Fruit fly (Drosophila melanogaster) whole organism, embryonic: ENCODE results near the gene Dhc93AB.
A peak's percentile ranks its signal among the peaks of the same experiment; 100 is the strongest.

Source experiments
- ATbp ChIP-seq: fragments of 200-800 bp; sonication (Bioruptor generic); optimal IDR thresholded peaks from 2 replicates; lab custom pipeline; 2017; ENCODE audit warnings: missing biosample characterization, mild to moderate bottlenecking, missing genetic modification characterization, missing genetic modification reagents
- Awh ChIP-seq: fragments of 200-800 bp; sonication (Bioruptor generic); IDR thresholded peaks from 2 replicates; pipeline ENCODE4, ENCODE4 v1.3.6; 2022; ENCODE audit warnings: missing biosample characterization, missing genetic modification characterization
- BEAF-32 ChIP-seq: fragments of 200-800 bp; sonication (Bioruptor generic); optimal IDR thresholded peaks from 3 replicates; lab custom pipeline; 2017; ENCODE audit warnings: missing biosample characterization, missing genetic modification characterization, mild to moderate bottlenecking, moderate library complexity, missing genetic modification reagents
- CG10654 ChIP-seq: fragments of 200-800 bp; sonication (Bioruptor generic); optimal IDR thresholded peaks from 2 replicates; lab custom pipeline; 2016; ENCODE audit warnings: missing biosample characterization, missing genetic modification characterization
- CG11695 ChIP-seq: fragments of 200-800 bp; sonication (Bioruptor generic); IDR thresholded peaks from 3 replicates; pipeline ENCODE4 v1.3.6; 2022; ENCODE audit warnings: missing biosample characterization, missing genetic modification characterization
- CG12155 ChIP-seq: fragments of 200-800 bp; sonication (Bioruptor generic); optimal IDR thresholded peaks from 3 replicates; lab custom pipeline; 2016; ENCODE audit warnings: missing biosample characterization, missing genetic modification characterization
- CG12942 ChIP-seq: fragments of 200-800 bp; sonication (Bioruptor generic); optimal IDR thresholded peaks from 3 replicates; lab custom pipeline; 2016; ENCODE audit warnings: missing biosample characterization, missing genetic modification characterization
- CG13287 ChIP-seq: fragments of 200-800 bp; sonication (Bioruptor generic); IDR thresholded peaks from 2 replicates; pipeline ENCODE4 v1.3.6; 2022; ENCODE audit warnings: missing biosample characterization, missing genetic modification characterization; ENCODE audit not compliant: partially characterized antibody
- CG13296 ChIP-seq: fragments of 200-800 bp; sonication (Bioruptor generic); optimal IDR thresholded peaks from 3 replicates; lab custom pipeline; 2018; ENCODE audit warnings: missing biosample characterization, mild to moderate bottlenecking, missing genetic modification characterization
- CG14014 ChIP-seq: fragments of 200-800 bp; sonication (Bioruptor generic); IDR thresholded peaks from 2 replicates; pipeline ENCODE4 v1.3.6; 2022; ENCODE audit warnings: missing biosample characterization, missing genetic modification characterization
- CG15514 ChIP-seq: fragments of 200-800 bp; sonication (Bioruptor generic); optimal IDR thresholded peaks from 3 replicates; lab custom pipeline; 2017; ENCODE audit warnings: missing biosample characterization, missing genetic modification characterization, mild to moderate bottlenecking, moderate library complexity, missing genetic modification reagents
- CG15601 ChIP-seq: fragments of 200-800 bp; sonication (Bioruptor generic); optimal IDR thresholded peaks from 3 replicates; lab custom pipeline; 2019; ENCODE audit warnings: missing biosample characterization, mild to moderate bottlenecking, missing genetic modification characterization, moderate library complexity
- CG16779 ChIP-seq: fragments of 200-800 bp; sonication (Bioruptor generic); IDR thresholded peaks from 2 replicates; pipeline ENCODE4 v1.3.6; 2022; ENCODE audit warnings: missing biosample characterization, missing genetic modification characterization
- CG17802 ChIP-seq: fragments of 200-800 bp; sonication (Bioruptor generic); optimal IDR thresholded peaks from 2 replicates; lab custom pipeline; 2018; ENCODE audit warnings: missing biosample characterization, mild to moderate bottlenecking, missing genetic modification characterization, moderate library complexity
- CG18599 ChIP-seq: fragments of 200-800 bp; sonication (Bioruptor generic); optimal IDR thresholded peaks from 3 replicates; lab custom pipeline; 2017; ENCODE audit warnings: missing biosample characterization, missing genetic modification characterization, mild to moderate bottlenecking, moderate library complexity, missing genetic modification reagents
- CG2678 ChIP-seq: fragments of 200-800 bp; sonication (Bioruptor generic); optimal IDR thresholded peaks from 3 replicates; lab custom pipeline; 2019; ENCODE audit warnings: missing biosample characterization, mild to moderate bottlenecking, missing genetic modification characterization, moderate library complexity
- CG3407 ChIP-seq: fragments of 200-800 bp; sonication (Bioruptor generic); optimal IDR thresholded peaks from 2 replicates; lab custom pipeline; 2018; ENCODE audit warnings: missing biosample characterization, mild to moderate bottlenecking, missing genetic modification characterization
- CG34224 ChIP-seq: fragments of 200-800 bp; sonication (Bioruptor generic); IDR thresholded peaks from 3 replicates; pipeline ENCODE4 v1.3.6; 2022; ENCODE audit warnings: missing biosample characterization, missing genetic modification characterization; ENCODE audit not compliant: partially characterized antibody
- CG43689 ChIP-seq: fragments of 200-800 bp; sonication (Bioruptor generic); IDR thresholded peaks from 2 replicates; pipeline ENCODE4 v1.3.6; 2022; ENCODE audit warnings: missing biosample characterization, missing genetic modification characterization
- CG4404 ChIP-seq: fragments of 200-800 bp; sonication (Bioruptor generic); IDR thresholded peaks from 2 replicates; pipeline ENCODE4 v1.3.6; 2022; ENCODE audit warnings: missing biosample characterization, missing genetic modification characterization
- CG6654 ChIP-seq: fragments of 200-800 bp; sonication (Bioruptor generic); optimal IDR thresholded peaks from 2 replicates; lab custom pipeline; 2017; ENCODE audit warnings: missing biosample characterization, mild to moderate bottlenecking, missing genetic modification characterization
- CG7745 ChIP-seq: fragments of 200-800 bp; sonication (Bioruptor generic); optimal IDR thresholded peaks from 2 replicates; lab custom pipeline; 2018; ENCODE audit warnings: missing biosample characterization, mild to moderate bottlenecking, missing genetic modification characterization, moderate library complexity
- CHES-1-like ChIP-seq: fragments of 200-800 bp; sonication (Bioruptor generic); optimal IDR thresholded peaks from 2 replicates; lab custom pipeline; 2016; ENCODE audit warnings: missing biosample characterization, missing genetic modification characterization
- Dref ChIP-seq: fragments of 200-800 bp; sonication (Bioruptor generic); IDR thresholded peaks from 2 replicates; pipeline ENCODE4 v1.3.6; 2022; ENCODE audit warnings: missing biosample characterization, missing genetic modification characterization
- Ets65A ChIP-seq: fragments of 200-800 bp; sonication (Bioruptor generic); peaks from one replicate; lab custom pipeline; 2016; ENCODE audit warnings: missing biosample characterization, missing genetic modification characterization
- HLH54F ChIP-seq: fragments of 200-800 bp; sonication (Bioruptor generic); optimal IDR thresholded peaks from 3 replicates; lab custom pipeline; 2016; ENCODE audit warnings: missing biosample characterization, missing genetic modification characterization
- Hmr ChIP-seq: fragments of 200-800 bp; sonication (Bioruptor generic); optimal IDR thresholded peaks from 3 replicates; lab custom pipeline; 2017; ENCODE audit warnings: mild to moderate bottlenecking, missing biosample characterization, missing genetic modification reagents, missing genetic modification characterization
- Lhr ChIP-seq: fragments of 200-800 bp; sonication (Bioruptor generic); optimal IDR thresholded peaks from 3 replicates; lab custom pipeline; 2017; ENCODE audit warnings: mild to moderate bottlenecking, missing biosample characterization, missing genetic modification reagents, missing genetic modification characterization
- MESR4 ChIP-seq: fragments of 200-800 bp; sonication (Bioruptor generic); optimal IDR thresholded peaks from 2 replicates; lab custom pipeline; 2018; ENCODE audit warnings: missing biosample characterization, mild to moderate bottlenecking, missing genetic modification characterization, moderate library complexity
- MTF-1 ChIP-seq: fragments of 200-800 bp; sonication (Bioruptor generic); optimal IDR thresholded peaks from 2 replicates; lab custom pipeline; 2018; ENCODE audit warnings: missing biosample characterization, mild to moderate bottlenecking, missing genetic modification characterization, borderline replicate concordance
- Med ChIP-seq: fragments of 200-800 bp; sonication (Bioruptor generic); peaks from one replicate; lab custom pipeline; 2016; ENCODE audit warnings: missing biosample characterization, missing genetic modification characterization, mild to moderate bottlenecking, inconsistent platforms, moderate library complexity
- NFAT ChIP-seq: fragments of 200-800 bp; sonication (Bioruptor generic); IDR thresholded peaks from 2 replicates; pipeline ENCODE4 v1.3.6; 2022; ENCODE audit warnings: missing biosample characterization, missing genetic modification characterization
- NK7.1 ChIP-seq: fragments of 200-800 bp; sonication (Bioruptor generic); optimal IDR thresholded peaks from 3 replicates; lab custom pipeline; 2016; ENCODE audit warnings: missing biosample characterization, missing genetic modification characterization
- Pdp1 ChIP-seq, 2 experiments: fragments of 200-800 bp; sonication (Bioruptor generic); optimal IDR thresholded peaks; 3 replicates each; lab custom pipeline; 2016; ENCODE audit warnings: missing biosample characterization in 2 of 2, missing genetic modification characterization in 2 of 2, mild to moderate bottlenecking in 1 of 2, moderate library complexity in 1 of 2
- bsh ChIP-seq, 2 experiments: fragments of 200-800 bp; sonication (Bioruptor generic); optimal IDR thresholded peaks; 2 replicates each; lab custom pipeline; 2017 to 2018; ENCODE audit warnings: mild to moderate bottlenecking in 2 of 2, missing biosample characterization in 2 of 2, missing genetic modification characterization in 2 of 2, moderate library complexity in 1 of 2
- ci ChIP-seq: fragments of 200-800 bp; sonication (Bioruptor generic); IDR thresholded peaks from 3 replicates; pipeline ENCODE4 v1.3.6; 2022; ENCODE audit warnings: missing biosample characterization, missing genetic modification characterization
- dysf ChIP-seq: fragments of 200-800 bp; sonication (Bioruptor generic); IDR thresholded peaks from 3 replicates; pipeline ENCODE4 v1.3.6; 2022; ENCODE audit warnings: missing biosample characterization, missing genetic modification characterization
- fu2 ChIP-seq: fragments of 200-800 bp; sonication (Bioruptor generic); optimal IDR thresholded peaks from 2 replicates; lab custom pipeline; 2016; ENCODE audit warnings: missing biosample characterization, missing genetic modification characterization
- her ChIP-seq: fragments of 200-800 bp; sonication (Bioruptor generic); optimal IDR thresholded peaks from 2 replicates; lab custom pipeline; 2016; ENCODE audit warnings: missing biosample characterization, missing genetic modification characterization
- hkb ChIP-seq, 2 experiments: fragments of 200-800 bp in 1 of 2; fragments of >200 bp in 1 of 2; sonication (Bioruptor generic) in 1 of 2; IDR thresholded peaks in 1 of 2; optimal IDR thresholded peaks in 1 of 2; 2 replicates each; pipeline versions ENCODE4 v1.3.6 to Lab custom; 2017 to 2022; ENCODE audit warnings: missing biosample characterization in 1 of 2, missing genetic modification characterization in 1 of 2
- mam ChIP-seq: fragments of 200-800 bp; sonication (Bioruptor generic); optimal IDR thresholded peaks from 3 replicates; lab custom pipeline; 2016; ENCODE audit warnings: missing biosample characterization, missing genetic modification characterization
- pho ChIP-seq: fragments of 200-800 bp; sonication (Bioruptor generic); optimal IDR thresholded peaks from 2 replicates; lab custom pipeline; 2016; ENCODE audit warnings: missing biosample characterization, missing genetic modification characterization
- sc ChIP-seq, 3 experiments: fragments of >200 bp in 2 of 3; fragments of 200-800 bp in 1 of 3; sonication (Bioruptor generic) in 1 of 3; optimal IDR thresholded peaks; 2 replicates in 2 of 3; 3 replicates in 1 of 3; lab custom pipeline; 2017; ENCODE audit warnings: mild to moderate bottlenecking in 1 of 3, missing biosample characterization in 1 of 3, missing genetic modification characterization in 1 of 3, missing genetic modification reagents in 1 of 3
- sens ChIP-seq: fragments of 200-800 bp; sonication (Bioruptor generic); peaks from one replicate; lab custom pipeline; 2016; ENCODE audit warnings: missing biosample characterization, missing genetic modification characterization
- seq ChIP-seq: fragments of 200-800 bp; sonication (Bioruptor generic); IDR thresholded peaks from 2 replicates; pipeline ENCODE4 v1.3.6; 2022; ENCODE audit warnings: missing biosample characterization, missing genetic modification characterization
- slou ChIP-seq: fragments of 200-800 bp; sonication (Bioruptor generic); optimal IDR thresholded peaks from 3 replicates; lab custom pipeline; 2016; ENCODE audit warnings: missing biosample characterization, missing genetic modification characterization
- sob ChIP-seq: fragments of 200-800 bp; sonication (Bioruptor generic); IDR thresholded peaks from 2 replicates; pipeline ENCODE4 v1.3.6; 2022; ENCODE audit warnings: missing biosample characterization, missing genetic modification characterization

Gene Dhc93AB

dm6 chr3R:21017464-21018080, 24.7 kb downstream of the Dhc93AB start, which contains the start of gene Rlip (continued):
- TF ChIP-seq MTF-1 (GFP tag; lab: Kevin White, UChicago) (no peak), CG12942 (peak; percentile 23), mam (GFP tag; lab: Kevin White, UChicago) (peak; percentile 74), CG7745 (tag; lab: Kevin White, UChicago) (no peak), HLH54F (GFP tag; lab: Kevin White, UChicago) (peak; percentile 29), CG17802 (tag; lab: Kevin White, UChicago) (peak; percentile 43), CG15601 (no peak)

- TF ChIP-seq slou (GFP tag; lab: Kevin White, UChicago) (no peak), Pdp1 (GFP tag; optimal IDR thresholded peaks at IDR 0.05; lab: Kevin White, UChicago) (peak in 1 of 2 experiments; percentile 84), Ets65A (no peak), her (GFP tag; lab: Kevin White, UChicago) (no peak), CG43689 (GFP tag; lab: Robert Waterston, UW) (no peak), CG13296 (peak; percentile 26), Awh (0 out of 2 replicates have a peak, but pooled peaks have one; percentile 18), CG15514 (peak; percentile 28), CG18599 (GFP tag; lab: Kevin White, UChicago) (peak; percentile 5), sc (optimal IDR thresholded peaks at IDR 0.05; lab: Kevin White, UChicago) (no peak), sc (GFP tag; optimal IDR thresholded peaks at IDR 0.05; lab: Kevin White, UChicago) (no peak), Med (GFP tag; lab: Kevin White, UChicago) (peak; percentile 68), ATbp (GFP tag; lab: Kevin White, UChicago) (peak; percentile 32), CG2678 (peak; percentile 24), BEAF-32 (GFP tag; lab: Kevin White, UChicago) (no peak), NK7.1 (GFP tag; lab: Kevin White, UChicago) (no peak), MESR4 (no peak), CG13287 (GFP tag; lab: Robert Waterston, UW) (no peak), ci (GFP tag; lab: Robert Waterston, UW) (peak; percentile 56; the same call in 1 of the 3 replicates), sob (GFP tag; lab: Robert Waterston, UW) (peak; percentile 29; the same call in 1 of the 2 replicates), Lhr (no peak), bsh (GFP tag; optimal IDR thresholded peaks at IDR 0.05; lab: Kevin White, UChicago) (no peak), hkb (optimal IDR thresholded peaks at IDR 0.05; lab: Kevin White, UChicago) (no peak), hkb (GFP tag; IDR thresholded peaks at IDR 0.05; lab: Robert Waterston, UW) (peak; percentile 35), CG12155 (GFP tag; lab: Kevin White, UChicago) (no peak), CG16779 (GFP tag; lab: Robert Waterston, UW) (no peak), CG10654 (GFP tag; lab: Kevin White, UChicago) (no peak), Dref (GFP tag; lab: Robert Waterston, UW) (no peak), fu2 (GFP tag; lab: Kevin White, UChicago) (no peak), dysf (GFP tag; lab: Robert Waterston, UW) (no peak), CG3407 (GFP tag; lab: Kevin White, UChicago) (no peak), sens (peak; percentile 63), CG4404 (GFP tag; lab: Robert Waterston, UW) (no peak), NFAT (GFP tag; lab: Robert Waterston, UW) (0 out of 2 replicates have a peak, but pooled peaks have one; percentile 20), seq (GFP tag; lab: Robert Waterston, UW) (peak; percentile 32; the same call in 1 of the 2 replicates), CG11695 (0 out of 3 replicates have a peak, but pooled peaks have one; percentile 16), CHES-1-like (GFP tag; lab: Kevin White, UChicago) (no peak), CG34224 (no peak), CG14014 (peak; percentile 52; the same call in 1 of the 2 replicates), Hmr (GFP tag; lab: Kevin White, UChicago) (peak; percentile 21), pho (GFP tag; lab: Kevin White, UChicago) (no peak), CG6654 (no peak)
These were observed 26.7 kb downstream of the Dhc93AB start, which contains the start of gene CG5697 for dm6 chr3R:21015636-21016035. CG5697 (plus strand) TSS chr3R:21015949.
